Worm (Caenorhabditis elegans) whole organism, late embryonic: ENCODE data around the gene pqn-90.

Experiments used
- C38D4.7 ChIP-seq: fragments of 200-800 bp; sonication (Bioruptor generic); optimal IDR thresholded peaks from 2 replicates; lab custom pipeline; 2018; ENCODE audit warnings: mild to moderate bottlenecking, missing genetic modification characterization, moderate library complexity, missing compliant biosample characterization
- ahr-1 ChIP-seq: sonication (generic microtip); optimal IDR thresholded peaks from 2 replicates; lab custom pipeline; 2016; ENCODE audit warnings: missing genetic modification characterization, missing compliant biosample characterization
- ceh-14 ChIP-seq: sonication (generic microtip); optimal IDR thresholded peaks from 2 replicates; lab custom pipeline; 2016; ENCODE audit warnings: missing genotype, missing genetic modification characterization, missing compliant biosample characterization
- ceh-18 ChIP-seq: sonication (generic microtip); optimal IDR thresholded peaks from 2 replicates; lab custom pipeline; 2016; ENCODE audit warnings: missing genetic modification characterization, missing compliant biosample characterization
- ceh-19 ChIP-seq: fragments of 200-800 bp; sonication (Bioruptor generic); optimal IDR thresholded peaks from 2 replicates; lab custom pipeline; 2018; ENCODE audit warnings: mild to moderate bottlenecking, missing genetic modification characterization, missing compliant biosample characterization
- ceh-2 ChIP-seq: sonication (generic microtip); optimal IDR thresholded peaks from 2 replicates; lab custom pipeline; 2016; ENCODE audit warnings: missing genotype, missing genetic modification characterization, missing compliant biosample characterization
- ceh-31 ChIP-seq: sonication (generic microtip); optimal IDR thresholded peaks from 2 replicates; lab custom pipeline; 2016; ENCODE audit warnings: missing genetic modification characterization, missing compliant biosample characterization
- ceh-34 ChIP-seq: sonication (generic microtip); optimal IDR thresholded peaks from 2 replicates; lab custom pipeline; 2016; ENCODE audit warnings: mild to moderate bottlenecking, missing genetic modification characterization, missing compliant biosample characterization
- ceh-45 ChIP-seq: fragments of 200-800 bp; sonication (Bioruptor generic); IDR thresholded peaks from 2 replicates; pipeline ENCODE4 v1.3.6; 2022; ENCODE audit warnings: missing genetic modification reagents, missing genetic modification characterization, missing compliant biosample characterization
- ceh-48 ChIP-seq: sonication (generic microtip); optimal IDR thresholded peaks from 2 replicates; lab custom pipeline; 2016; ENCODE audit warnings: missing genetic modification characterization, inconsistent platforms, missing compliant biosample characterization
- dmd-4 ChIP-seq: sonication (generic microtip); optimal IDR thresholded peaks from 2 replicates; lab custom pipeline; 2016; ENCODE audit warnings: borderline replicate concordance, missing genetic modification characterization, missing compliant biosample characterization
- elt-2 ChIP-seq: sonication (generic microtip); optimal IDR thresholded peaks from 2 replicates; lab custom pipeline; 2016; ENCODE audit warnings: missing genetic modification reagents, missing genetic modification characterization, missing compliant biosample characterization
- elt-4 ChIP-seq: sonication (generic microtip); optimal IDR thresholded peaks from 2 replicates; lab custom pipeline; 2016; ENCODE audit warnings: missing genetic modification characterization, missing compliant biosample characterization
- eyg-1 ChIP-seq: sonication (generic microtip); optimal IDR thresholded peaks from 2 replicates; lab custom pipeline; 2016; ENCODE audit warnings: missing genotype, missing genetic modification characterization, missing compliant biosample characterization
- fax-1 ChIP-seq: sonication (generic microtip); optimal IDR thresholded peaks from 2 replicates; lab custom pipeline; 2016; ENCODE audit warnings: missing genotype, missing genetic modification characterization, missing compliant biosample characterization
- fkh-10 ChIP-seq: fragments of 150-350 bp; optimal IDR thresholded peaks from 2 replicates; lab custom pipeline; 2014; ENCODE audit warnings: missing biosample characterization, missing genetic modification reagents, missing genetic modification characterization
- fkh-6 ChIP-seq: sonication (generic microtip); optimal IDR thresholded peaks from 2 replicates; lab custom pipeline; 2016; ENCODE audit warnings: missing genetic modification characterization, missing compliant biosample characterization
- gmeb-2 ChIP-seq: sonication (generic microtip); optimal IDR thresholded peaks from 2 replicates; lab custom pipeline; 2016; ENCODE audit warnings: missing genetic modification characterization, inconsistent platforms, missing compliant biosample characterization
- hlh-30 ChIP-seq: sonication (generic microtip); optimal IDR thresholded peaks from 2 replicates; lab custom pipeline; 2017; ENCODE audit warnings: antibody characterized with exemption, missing genetic modification characterization, missing compliant biosample characterization; ENCODE audit not compliant: insufficient read depth
- madf-2 ChIP-seq: sonication (generic microtip); optimal IDR thresholded peaks from 2 replicates; lab custom pipeline; 2017; ENCODE audit warnings: missing genetic modification characterization, missing compliant biosample characterization
- nfya-1 ChIP-seq: sonication (generic microtip); optimal IDR thresholded peaks from 2 replicates; lab custom pipeline; 2017; ENCODE audit warnings: missing genetic modification characterization, mild to moderate bottlenecking, missing compliant biosample characterization, antibody characterized with exemption, moderate library complexity
- nhr-232 ChIP-seq: sonication (generic microtip); optimal IDR thresholded peaks from 2 replicates; lab custom pipeline; 2016; ENCODE audit warnings: missing genetic modification characterization, missing compliant biosample characterization
- npax-4 ChIP-seq: sonication (generic microtip); optimal IDR thresholded peaks from 2 replicates; lab custom pipeline; 2016; ENCODE audit warnings: missing genetic modification characterization, missing compliant biosample characterization
- pag-3 ChIP-seq: sonication (generic microtip); optimal IDR thresholded peaks from 2 replicates; lab custom pipeline; 2016; ENCODE audit warnings: missing compliant biosample characterization, missing genetic modification characterization, borderline replicate concordance
- pha-4 ChIP-seq: fragments of 150-350 bp; optimal IDR thresholded peaks from 2 replicates; lab custom pipeline; 2018; ENCODE audit warnings: missing biosample characterization, missing genetic modification reagents, missing genetic modification characterization
- pqm-1 ChIP-seq: sonication (generic microtip); optimal IDR thresholded peaks from 2 replicates; lab custom pipeline; 2016; ENCODE audit warnings: missing genetic modification characterization, missing compliant biosample characterization
- rnt-1 ChIP-seq: sonication (generic microtip); optimal IDR thresholded peaks from 2 replicates; lab custom pipeline; 2016; ENCODE audit warnings: missing genetic modification characterization, missing compliant biosample characterization
- sox-2 ChIP-seq: fragments of 200-800 bp; sonication (Bioruptor generic); IDR thresholded peaks from 2 replicates; pipeline ENCODE4 v1.3.6; 2022; ENCODE audit warnings: missing genetic modification reagents, missing genetic modification characterization, missing compliant biosample characterization
- sox-4 ChIP-seq: sonication (generic microtip); optimal IDR thresholded peaks from 2 replicates; lab custom pipeline; 2017; ENCODE audit warnings: mild to moderate bottlenecking, missing genetic modification characterization, inconsistent platforms, missing compliant biosample characterization
- syd-9 ChIP-seq: sonication (generic microtip); optimal IDR thresholded peaks from 2 replicates; lab custom pipeline; 2016; ENCODE audit warnings: mild to moderate bottlenecking, missing genetic modification characterization, moderate library complexity, missing compliant biosample characterization
- ttx-3 ChIP-seq: sonication (generic microtip); optimal IDR thresholded peaks from 2 replicates; lab custom pipeline; 2016; ENCODE audit warnings: missing genetic modification reagents, missing genetic modification characterization, missing compliant biosample characterization
- unc-55 ChIP-seq: sonication (generic microtip); optimal IDR thresholded peaks from 2 replicates; lab custom pipeline; 2017; ENCODE audit warnings: missing biosample characterization, missing genetic modification reagents, missing genetic modification characterization
- unc-86 ChIP-seq: sonication (generic microtip); optimal IDR thresholded peaks from 2 replicates; lab custom pipeline; 2016; ENCODE audit warnings: missing genetic modification characterization, missing compliant biosample characterization
- zip-5 ChIP-seq: sonication (generic microtip); optimal IDR thresholded peaks from 2 replicates; lab custom pipeline; 2016; ENCODE audit warnings: missing genetic modification characterization, missing compliant biosample characterization
- ztf-16 ChIP-seq: sonication (generic microtip); optimal IDR thresholded peaks from 2 replicates; lab custom pipeline; 2017; ENCODE audit warnings: missing genetic modification characterization, missing compliant biosample characterization

The pqn-90 gene

DNA sequence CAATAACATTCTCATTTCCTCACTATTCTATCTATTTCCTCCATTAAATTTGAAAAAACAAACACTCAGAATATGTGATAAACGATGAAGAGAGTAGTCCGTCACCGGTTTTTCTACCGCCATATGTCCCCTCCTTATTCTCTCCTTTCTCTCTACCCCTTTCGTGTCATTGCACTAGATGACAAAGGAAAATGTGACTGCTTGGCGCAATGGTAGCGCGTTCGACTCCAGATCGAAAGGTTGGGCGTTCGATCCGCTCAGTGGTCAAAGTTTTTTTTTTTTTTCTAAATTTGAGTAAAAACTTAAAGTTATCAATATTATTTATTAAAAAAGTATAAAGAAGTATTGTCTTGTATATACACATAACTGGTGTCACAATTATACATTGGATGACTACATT lies 1.6 kb downstream of the pqn-90 start (continued):
- no peak for TF ChIP-seq ceh-45 (GFP tag; lab: Robert Waterston, UW)
- peak; percentile 35 for TF ChIP-seq ceh-14 (tag; lab: Kevin White, UChicago)
- TF ChIP-seq rnt-1 (tag; lab: Kevin White, UChicago): no peak
- no peak for TF ChIP-seq fkh-10 (GFP tag; lab: Kevin White, UChicago)
- no peak for TF ChIP-seq sox-4 (tag; lab: Kevin White, UChicago)
- TF ChIP-seq madf-2 (tag; lab: Kevin White, UChicago): no peak
- TF ChIP-seq pag-3 (tag; lab: Kevin White, UChicago): no peak
- TF ChIP-seq hlh-30 (tag; lab: Kevin White, UChicago): no peak
- no peak for TF ChIP-seq pqm-1
- TF ChIP-seq ceh-48 (tag; lab: Kevin White, UChicago): no peak
- TF ChIP-seq syd-9: no peak
- TF ChIP-seq eyg-1 (tag; lab: Kevin White, UChicago): no peak
- TF ChIP-seq ceh-18 (tag; lab: Kevin White, UChicago): no peak
- TF ChIP-seq fax-1 (tag; lab: Kevin White, UChicago): no peak
- peak; percentile 37 for TF ChIP-seq nfya-1 (tag; lab: Kevin White, UChicago)

DNA sequence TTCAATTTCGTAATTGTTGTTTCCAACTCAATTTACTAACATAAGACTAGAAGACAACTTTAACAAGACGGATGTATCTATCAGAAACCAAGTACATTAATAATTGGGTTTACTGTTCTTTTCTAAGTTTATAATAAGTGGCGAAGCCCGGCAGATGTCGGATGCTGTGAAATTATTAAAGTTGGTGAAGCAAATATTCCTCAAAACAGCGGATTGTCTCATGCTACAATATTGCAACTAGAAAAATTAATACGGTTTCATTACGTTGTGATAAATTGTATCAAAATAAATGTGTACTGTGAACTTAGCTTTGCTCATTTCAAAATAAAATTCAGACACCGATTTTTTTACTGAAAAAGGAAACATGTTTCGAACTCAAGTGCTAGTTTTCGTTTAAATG lies 7.4 kb downstream of the pqn-90 start:
- no peak for TF ChIP-seq sox-2
- TF ChIP-seq hlh-30 (tag; lab: Kevin White, UChicago): no peak
- no peak for TF ChIP-seq nhr-232
- TF ChIP-seq zip-5 (tag; lab: Kevin White, UChicago): no peak
- no peak for TF ChIP-seq ahr-1 (tag; lab: Kevin White, UChicago)
- TF ChIP-seq ceh-2 (tag; lab: Kevin White, UChicago): no peak
- TF ChIP-seq npax-4 (tag; lab: Kevin White, UChicago): no peak
- no peak for TF ChIP-seq elt-2 (tag; lab: Kevin White, UChicago)
- TF ChIP-seq C38D4.7 (GFP tag; lab: Kevin White, UChicago): no peak
- no peak for TF ChIP-seq ceh-48 (tag; lab: Kevin White, UChicago)

DNA sequence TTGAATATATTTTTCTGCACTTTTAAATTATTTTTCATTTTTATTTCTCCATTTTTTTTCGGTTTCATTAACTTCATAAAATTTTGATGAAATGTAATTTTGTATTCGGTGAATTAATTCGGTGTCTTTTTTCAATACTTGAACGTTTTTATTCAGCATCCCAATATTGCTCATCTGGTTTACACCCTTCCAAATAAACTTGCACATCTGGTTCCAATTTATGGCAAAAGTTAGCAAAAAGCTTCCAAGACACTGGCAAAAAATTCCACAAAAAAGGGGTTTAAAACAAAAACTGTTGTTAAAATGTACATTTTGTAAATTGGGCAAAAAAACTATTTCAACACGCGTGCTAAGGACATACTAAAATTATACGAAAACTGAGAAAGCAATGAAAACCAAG lies 10.8 kb downstream of the pqn-90 start:
- no peak for TF ChIP-seq gmeb-2 (tag; lab: Kevin White, UChicago)
- TF ChIP-seq C38D4.7 (GFP tag; lab: Kevin White, UChicago): no peak
- no peak for TF ChIP-seq ttx-3
- TF ChIP-seq unc-86: no peak
- no peak for TF ChIP-seq ceh-19 (GFP tag; lab: Kevin White, UChicago)
- no peak for TF ChIP-seq ahr-1 (tag; lab: Kevin White, UChicago)
- no peak for TF ChIP-seq ceh-34 (tag; lab: Kevin White, UChicago)
- no peak for TF ChIP-seq elt-4
- no peak for TF ChIP-seq unc-55 (GFP tag; lab: Kevin White, UChicago)
- no peak for TF ChIP-seq pha-4 (tag; lab: Kevin White, UChicago)
- TF ChIP-seq dmd-4 (tag; lab: Kevin White, UChicago): no peak
- no peak for TF ChIP-seq eyg-1 (tag; lab: Kevin White, UChicago)
- no peak for TF ChIP-seq ztf-16

DNA sequence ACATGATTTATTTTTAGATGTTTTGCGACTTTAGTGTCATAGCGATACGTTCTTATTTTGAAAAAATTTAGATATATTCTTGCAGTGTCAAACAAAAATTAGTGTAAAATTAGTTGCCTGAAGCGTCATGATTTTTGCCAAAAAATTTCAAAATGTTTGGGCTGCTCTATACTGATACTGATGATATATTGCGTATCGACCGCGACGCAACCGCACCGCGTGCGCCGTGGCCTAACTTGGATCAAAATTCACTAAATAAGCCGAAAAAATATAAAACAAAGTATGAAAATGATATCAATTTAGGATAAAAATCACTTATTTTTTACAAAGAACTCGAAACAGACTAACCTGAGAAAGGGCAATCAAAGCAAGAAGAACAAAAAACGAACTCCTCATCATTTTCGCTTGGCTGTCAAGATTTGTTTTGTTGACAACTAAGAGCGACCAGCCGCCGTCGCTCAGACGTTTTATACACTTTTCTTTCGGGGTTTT lies 15.7 kb downstream of the pqn-90 start, which contains the start of gene ccg-1:
Gene ccg-1 (minus strand): TSS at position 442 of the 492 bp plus-strand sequence.
- TF ChIP-seq sox-2: no peak
- TF ChIP-seq elt-2 (tag; lab: Kevin White, UChicago): no peak
- TF ChIP-seq nfya-1 (tag; lab: Kevin White, UChicago): no peak
- TF ChIP-seq ceh-31 (tag; lab: Kevin White, UChicago): no peak
- TF ChIP-seq sox-4 (tag; lab: Kevin White, UChicago): no peak
- no peak for TF ChIP-seq fkh-6 (tag; lab: Kevin White, UChicago)
- no peak for TF ChIP-seq fkh-10 (GFP tag; lab: Kevin White, UChicago)
- no peak for TF ChIP-seq pag-3 (tag; lab: Kevin White, UChicago)
